Worm (Caenorhabditis elegans): ENCODE results near the gene M163.22.

ce11 chrX:14473740-14474139 is 8.0 kb downstream of the M163.22 start, which contains the start of gene M163.5:
- TF ChIP-seq hlh-12 (tag; optimal IDR thresholded peaks at IDR 0.05) (no peak), ceh-100 (GFP tag; IDR thresholded peaks at IDR 0.05) (no peak), ztf-25 (GFP tag; IDR thresholded peaks at IDR 0.05) (no peak), ztf-3 (GFP tag; optimal IDR thresholded peaks at IDR 0.05) (no peak), die-1 (tag; optimal IDR thresholded peaks at IDR 0.05) (no peak), C06A6.2 (GFP tag; conservative IDR thresholded peaks at IDR 0.05) (no peak), ama-1 (optimal IDR thresholded peaks at IDR 0.05) (no peak), ama-1 (GFP tag; optimal IDR thresholded peaks at IDR 0.05) (no peak), snpc-4 (GFP tag; optimal IDR thresholded peaks at IDR 0.05) (no peak), snpc-4 (tag; optimal IDR thresholded peaks at IDR 0.05) (no peak), aptf-3 (GFP tag; IDR thresholded peaks at IDR 0.05) (no peak), repo-1 (tag; optimal IDR thresholded peaks at IDR 0.05) (no peak)

All from whole organism, young adult.